Worm (Caenorhabditis elegans) whole organism, L4 larva: ENCODE data around the gene C05D11.5.

Experiments
- ZK546.5 ChIP-seq, 2 experiments: sonication (generic microtip); optimal IDR thresholded peaks; 2 replicates each; lab custom pipeline; 2017; ENCODE audit warnings: missing biosample characterization in 2 of 2, missing genetic modification characterization in 2 of 2
- ceh-82 ChIP-seq: sonication (generic microtip); optimal IDR thresholded peaks from 2 replicates; lab custom pipeline; 2017; ENCODE audit warnings: missing biosample characterization, missing genetic modification characterization
- cey-2 ChIP-seq: sonication (generic microtip); optimal IDR thresholded peaks from 3 replicates; lab custom pipeline; 2017; ENCODE audit warnings: missing genetic modification characterization, mild to moderate bottlenecking, missing compliant biosample characterization, antibody characterized with exemption, borderline replicate concordance; ENCODE audit not compliant: insufficient read depth
- egl-27 ChIP-seq: sonication (generic microtip); optimal IDR thresholded peaks from 3 replicates; lab custom pipeline; 2017; ENCODE audit warnings: missing biosample characterization, missing genetic modification reagents, missing genetic modification characterization
- egl-43 ChIP-seq: fragments of 200-800 bp; sonication (Bioruptor generic); IDR thresholded peaks from 2 replicates; pipeline ENCODE4 v1.3.6; 2022; ENCODE audit warnings: missing genetic modification reagents, missing genetic modification characterization, missing compliant biosample characterization
- fkh-10 ChIP-seq: fragments of 150-350 bp; optimal IDR thresholded peaks from 2 replicates; lab custom pipeline; 2014; ENCODE audit warnings: missing biosample characterization, missing genetic modification reagents, missing genetic modification characterization
- hmg-1.1 ChIP-seq: fragments of 200-800 bp; sonication (Bioruptor generic); IDR thresholded peaks from 2 replicates; pipeline ENCODE4 v1.3.6; 2022; ENCODE audit warnings: missing genetic modification reagents, missing genetic modification characterization, missing compliant biosample characterization
- mdt-29 ChIP-seq: fragments of 200-800 bp; sonication (Bioruptor generic); IDR thresholded peaks from 2 replicates; pipeline ENCODE4 v1.3.6; 2022; ENCODE audit warnings: missing genetic modification reagents, missing genetic modification characterization, missing compliant biosample characterization
- mep-1 ChIP-seq: fragments of 150-350 bp; sonication (generic microtip); optimal IDR thresholded peaks from 3 replicates; lab custom pipeline; 2014; ENCODE audit warnings: missing biosample characterization, missing genetic modification characterization
- nhr-10 ChIP-seq: fragments of 150-350 bp; optimal IDR thresholded peaks from 2 replicates; lab custom pipeline; 2014; ENCODE audit warnings: missing biosample characterization, missing genetic modification characterization
- nhr-11 ChIP-seq: fragments of 150-350 bp; optimal IDR thresholded peaks from 2 replicates; lab custom pipeline; 2014; ENCODE audit warnings: missing biosample characterization, missing genetic modification characterization
- zag-1 ChIP-seq: fragments of 150-350 bp; optimal IDR thresholded peaks from 2 replicates; lab custom pipeline; 2014; ENCODE audit warnings: missing biosample characterization, missing genetic modification characterization

ce11 chrIII:6398124-6398523 lies 13.7 kb downstream of the C05D11.5 start:
- TF ChIP-seq egl-43 (GFP tag; lab: Robert Waterston, UW), result no peak
- TF ChIP-seq mep-1 (tag; lab: Kevin White, UChicago), result no peak
- no peak for TF ChIP-seq zag-1 (tag; lab: Kevin White, UChicago)
- no peak for TF ChIP-seq mdt-29 (GFP tag; lab: Robert Waterston, UW)
- no peak for TF ChIP-seq fkh-10
- no peak for TF ChIP-seq cey-2 (tag; lab: Kevin White, UChicago)
- TF ChIP-seq nhr-10 (tag; lab: Kevin White, UChicago), result no peak
- TF ChIP-seq hmg-1.1 (GFP tag; lab: Robert Waterston, UW), result no peak
- peak; percentile 63 for TF ChIP-seq nhr-11 (tag; lab: Kevin White, UChicago)
- TF ChIP-seq egl-27 (tag; lab: Kevin White, UChicago), result no peak
- TF ChIP-seq ceh-82 (tag; lab: Kevin White, UChicago), result no peak
- no peak for TF ChIP-seq ZK546.5 (tag; optimal IDR thresholded peaks at IDR 0.05; lab: Kevin White, UChicago)
